Worm (Caenorhabditis elegans) whole organism, mixed stage, embryonic: Measurements from ENCODE around the gene asb-1.

Source experiments
- M03D4.4 ChIP-seq: sonication (generic microtip); optimal IDR thresholded peaks from 2 replicates; lab custom pipeline; 2017; ENCODE audit warnings: mild to moderate bottlenecking, missing genetic modification characterization, missing compliant biosample characterization
- bed-3 ChIP-seq: fragments of 200-800 bp; sonication (Bioruptor generic); optimal IDR thresholded peaks from 3 replicates; lab custom pipeline; 2018; ENCODE audit warnings: mild to moderate bottlenecking, missing genetic modification characterization, moderate library complexity, missing compliant biosample characterization
- blmp-1 ChIP-seq: fragments of 150-350 bp; optimal IDR thresholded peaks from 2 replicates; lab custom pipeline; 2014; ENCODE audit warnings: missing biosample characterization, missing genetic modification characterization
- ceh-39 ChIP-seq: fragments of 150-350 bp; optimal IDR thresholded peaks from 2 replicates; lab custom pipeline; 2014; ENCODE audit warnings: missing biosample characterization, missing genetic modification characterization
- ceh-43 ChIP-seq: fragments of 200-800 bp; sonication (Bioruptor generic); optimal IDR thresholded peaks from 2 replicates; lab custom pipeline; 2018; ENCODE audit warnings: mild to moderate bottlenecking, missing genetic modification characterization, moderate library complexity, missing compliant biosample characterization
- ceh-83 ChIP-seq: fragments of 200-800 bp; sonication (Bioruptor generic); optimal IDR thresholded peaks from 2 replicates; lab custom pipeline; 2018; ENCODE audit warnings: mild to moderate bottlenecking, missing genetic modification characterization, missing compliant biosample characterization
- ces-1 ChIP-seq: fragments of 150-350 bp; optimal IDR thresholded peaks from 2 replicates; lab custom pipeline; 2014; ENCODE audit warnings: missing biosample characterization, missing genetic modification reagents, missing genetic modification characterization
- cnd-1 ChIP-seq: fragments of 200-800 bp; sonication (Bioruptor generic); optimal IDR thresholded peaks from 2 replicates; lab custom pipeline; 2018; ENCODE audit warnings: mild to moderate bottlenecking, missing genetic modification characterization, missing compliant biosample characterization
- drap-1 ChIP-seq: fragments of 200-800 bp; sonication (Bioruptor generic); optimal IDR thresholded peaks from 3 replicates; lab custom pipeline; 2018; ENCODE audit warnings: mild to moderate bottlenecking, missing genetic modification characterization, missing compliant biosample characterization
- elt-1 ChIP-seq: sonication (generic microtip); optimal IDR thresholded peaks from 2 replicates; lab custom pipeline; 2017; ENCODE audit warnings: missing genetic modification characterization, mild to moderate bottlenecking, missing compliant biosample characterization, antibody characterized with exemption, moderate library complexity, borderline replicate concordance; ENCODE audit not compliant: insufficient read depth
- elt-3 ChIP-seq: fragments of 150-350 bp; optimal IDR thresholded peaks from 2 replicates; lab custom pipeline; 2014; ENCODE audit warnings: missing biosample characterization, missing genetic modification characterization
- flh-1 ChIP-seq: fragments of 200-800 bp; sonication (Bioruptor generic); optimal IDR thresholded peaks from 2 replicates; lab custom pipeline; 2018; ENCODE audit warnings: mild to moderate bottlenecking, missing genetic modification characterization, moderate library complexity, missing compliant biosample characterization
- ham-2 ChIP-seq: fragments of 200-800 bp; sonication (Bioruptor generic); optimal IDR thresholded peaks from 2 replicates; lab custom pipeline; 2018; ENCODE audit warnings: mild to moderate bottlenecking, missing genetic modification characterization, missing compliant biosample characterization
- hlh-1 ChIP-seq: fragments of 150-350 bp; optimal IDR thresholded peaks from 2 replicates; lab custom pipeline; 2014; ENCODE audit warnings: missing biosample characterization, missing genetic modification reagents, missing genetic modification characterization
- lin-13 ChIP-seq: fragments of 150-350 bp; optimal IDR thresholded peaks from 2 replicates; lab custom pipeline; 2014; ENCODE audit warnings: missing biosample characterization, missing genetic modification characterization
- lin-32 ChIP-seq: fragments of 200-800 bp; sonication (Bioruptor generic); optimal IDR thresholded peaks from 2 replicates; lab custom pipeline; 2018; ENCODE audit warnings: mild to moderate bottlenecking, missing genetic modification characterization, missing compliant biosample characterization
- lsy-2 ChIP-seq: fragments of 150-350 bp; optimal IDR thresholded peaks from 2 replicates; lab custom pipeline; 2014; ENCODE audit warnings: missing biosample characterization, missing genetic modification characterization
- mab-5 ChIP-seq: fragments of 150-350 bp; optimal IDR thresholded peaks from 2 replicates; lab custom pipeline; 2014; ENCODE audit warnings: missing biosample characterization, missing genetic modification characterization
- mep-1 ChIP-seq: fragments of 150-350 bp; optimal IDR thresholded peaks from 2 replicates; lab custom pipeline; 2017; ENCODE audit warnings: missing biosample characterization, missing genetic modification reagents, missing genetic modification characterization, inconsistent platforms
- mls-2 ChIP-seq: sonication (generic microtip); optimal IDR thresholded peaks from 2 replicates; lab custom pipeline; 2016; ENCODE audit warnings: mild to moderate bottlenecking, missing genetic modification characterization, moderate library complexity, missing compliant biosample characterization
- nhr-12 ChIP-seq: fragments of 150-350 bp; optimal IDR thresholded peaks from 2 replicates; lab custom pipeline; 2014; ENCODE audit warnings: missing biosample characterization, missing genetic modification characterization
- nhr-2 ChIP-seq: fragments of 150-350 bp; optimal IDR thresholded peaks from 2 replicates; lab custom pipeline; 2014; ENCODE audit warnings: missing biosample characterization, missing genetic modification characterization
- nhr-237 ChIP-seq: fragments of 150-350 bp; optimal IDR thresholded peaks from 2 replicates; lab custom pipeline; 2014; ENCODE audit warnings: missing biosample characterization, missing genetic modification characterization
- nhr-28 ChIP-seq: fragments of 150-350 bp; optimal IDR thresholded peaks from 2 replicates; lab custom pipeline; 2014; ENCODE audit warnings: missing biosample characterization, missing genetic modification characterization
- nhr-76 ChIP-seq: sonication (generic microtip); optimal IDR thresholded peaks from 2 replicates; lab custom pipeline; 2017; ENCODE audit warnings: missing biosample characterization, missing genetic modification characterization
- pha-4 ChIP-seq: fragments of 150-350 bp; optimal IDR thresholded peaks from 2 replicates; lab custom pipeline; 2018; ENCODE audit warnings: missing biosample characterization, missing genetic modification reagents, missing genetic modification characterization
- sem-2 ChIP-seq: fragments of 200-800 bp; sonication (Bioruptor generic); optimal IDR thresholded peaks from 2 replicates; lab custom pipeline; 2018; ENCODE audit warnings: mild to moderate bottlenecking, missing genetic modification characterization, missing compliant biosample characterization
- snpc-4 ChIP-seq: fragments of 150-350 bp; optimal IDR thresholded peaks from 2 replicates; lab custom pipeline; 2014; ENCODE audit warnings: missing biosample characterization, missing genetic modification characterization
- sptf-1 ChIP-seq: sonication (generic microtip); optimal IDR thresholded peaks from 2 replicates; lab custom pipeline; 2017; ENCODE audit warnings: mild to moderate bottlenecking, missing genetic modification characterization, moderate library complexity, missing compliant biosample characterization
- tbx-8 ChIP-seq: fragments of 200-800 bp; sonication (Bioruptor generic); optimal IDR thresholded peaks from 2 replicates; lab custom pipeline; 2018; ENCODE audit warnings: mild to moderate bottlenecking, missing genetic modification characterization, moderate library complexity, missing compliant biosample characterization
- unc-120 ChIP-seq: sonication (generic microtip); optimal IDR thresholded peaks from 2 replicates; lab custom pipeline; 2017; ENCODE audit warnings: missing genetic modification characterization, missing compliant biosample characterization; ENCODE audit not compliant: poor library complexity, severe bottlenecking
- unc-39 ChIP-seq: fragments of 150-350 bp; optimal IDR thresholded peaks from 2 replicates; lab custom pipeline; 2014; ENCODE audit warnings: missing biosample characterization, missing genetic modification characterization
- unc-62 ChIP-seq: fragments of 150-350 bp; optimal IDR thresholded peaks from 2 replicates; lab custom pipeline; 2014; ENCODE audit warnings: missing biosample characterization, missing genetic modification reagents, missing genetic modification characterization
- zip-8 ChIP-seq: fragments of 150-350 bp; optimal IDR thresholded peaks from 2 replicates; lab custom pipeline; 2014; ENCODE audit warnings: missing biosample characterization, missing genetic modification characterization
- ztf-11 ChIP-seq: fragments of 150-350 bp; optimal IDR thresholded peaks from 2 replicates; lab custom pipeline; 2014; ENCODE audit warnings: missing biosample characterization, missing genetic modification characterization

The asb-1 gene

ce11 chrIII:4584068-4584566 is 11.5 kb downstream of the asb-1 start, which contains the start of gene F35G12.5:
F35G12.5 (plus strand) TSS chrIII:4584118.
- no peak for TF ChIP-seq mls-2
- no peak for TF ChIP-seq nhr-237 (tag; lab: Kevin White, UChicago)
- no peak for TF ChIP-seq mab-5 (tag; lab: Kevin White, UChicago)
- no peak for TF ChIP-seq lin-32 (GFP tag; lab: Kevin White, UChicago)
- no peak for TF ChIP-seq ceh-39
- TF ChIP-seq nhr-76 (tag; lab: Kevin White, UChicago): no peak
- no peak for TF ChIP-seq nhr-28 (tag; lab: Kevin White, UChicago)
- no peak for TF ChIP-seq lsy-2 (tag; lab: Kevin White, UChicago)
- no peak for TF ChIP-seq lin-13 (tag; lab: Kevin White, UChicago)
- TF ChIP-seq unc-62 (GFP tag; lab: Kevin White, UChicago): no peak
- no peak for TF ChIP-seq blmp-1 (tag; lab: Kevin White, UChicago)
- TF ChIP-seq elt-3 (tag; lab: Kevin White, UChicago): no peak
- TF ChIP-seq bed-3: no peak
- TF ChIP-seq nhr-2: no peak
- TF ChIP-seq unc-39 (tag; lab: Kevin White, UChicago): no peak
- no peak for TF ChIP-seq elt-1
- no peak for TF ChIP-seq sptf-1 (tag; lab: Kevin White, UChicago)
- no peak for TF ChIP-seq zip-8
- TF ChIP-seq, all 35 proteins: peak for 0

- TF ChIP-seq ces-1 (GFP tag; lab: Kevin White, UChicago): no peak
- no peak for TF ChIP-seq lin-13 (tag; lab: Kevin White, UChicago)
- TF ChIP-seq bed-3: no peak
- no peak for TF ChIP-seq snpc-4 (tag; lab: Kevin White, UChicago)
- no peak for TF ChIP-seq ceh-39
- no peak for TF ChIP-seq zip-8
- TF ChIP-seq mls-2: no peak
- no peak for TF ChIP-seq unc-62 (GFP tag; lab: Kevin White, UChicago)
- no peak for TF ChIP-seq nhr-12 (tag; lab: Kevin White, UChicago)
- TF ChIP-seq nhr-28 (tag; lab: Kevin White, UChicago): no peak
Measured at ce11 chrIII:4581495-4581894, 14.1 kb downstream of the asb-1 start, which contains the start of gene F35G12.12. F35G12.12 (plus strand) TSS chrIII:4581795.

- peak; percentile 32 for TF ChIP-seq ces-1 (GFP tag; lab: Kevin White, UChicago)
- TF ChIP-seq mls-2: no peak
- TF ChIP-seq zip-8: no peak
- peak; percentile 34 for TF ChIP-seq unc-120
- no peak for TF ChIP-seq ceh-43 (GFP tag; lab: Kevin White, UChicago)
- no peak for TF ChIP-seq pha-4
- TF ChIP-seq mep-1: peak; percentile 39
- TF ChIP-seq lsy-2 (tag; lab: Kevin White, UChicago): peak; percentile 74
- TF ChIP-seq lin-13 (tag; lab: Kevin White, UChicago): peak; percentile 33
Measured at ce11 chrIII:4578385-4578903, 17.2 kb downstream of the asb-1 start, which contains the start of the genes sel-5 and wdr-48. sel-5 (minus strand) TSS chrIII:4578437. wdr-48 (plus strand) TSS chrIII:4578853.

ce11 chrIII:4568455-4568854 is 27.2 kb downstream of the asb-1 start, which contains the start of gene idhg-1:
idhg-1 (plus strand) TSS chrIII:4568797.
- peak; percentile 91 for TF ChIP-seq ceh-83
- TF ChIP-seq nhr-237 (tag; lab: Kevin White, UChicago): peak; percentile 35
- TF ChIP-seq snpc-4 (tag; lab: Kevin White, UChicago): no peak
- peak; percentile 90 for TF ChIP-seq flh-1
- peak; percentile 83 for TF ChIP-seq unc-39 (tag; lab: Kevin White, UChicago)
- TF ChIP-seq ceh-39: peak; percentile 31
- peak; percentile 98 for TF ChIP-seq sptf-1 (tag; lab: Kevin White, UChicago)
- TF ChIP-seq elt-1: peak; percentile 95
- peak; percentile 90 for TF ChIP-seq ham-2 (GFP tag; lab: Kevin White, UChicago)
- peak; percentile 61 for TF ChIP-seq nhr-28 (tag; lab: Kevin White, UChicago)
- peak; percentile 82 for TF ChIP-seq nhr-12 (tag; lab: Kevin White, UChicago)
- TF ChIP-seq ces-1 (GFP tag; lab: Kevin White, UChicago): peak; percentile 56
- TF ChIP-seq zip-8: peak; percentile 24
- peak; percentile 87 for TF ChIP-seq bed-3
- TF ChIP-seq unc-120: peak; percentile 98
- TF ChIP-seq mab-5 (tag; lab: Kevin White, UChicago): peak; percentile 91
- peak; percentile 85 for TF ChIP-seq lin-32 (GFP tag; lab: Kevin White, UChicago)
- TF ChIP-seq unc-62 (GFP tag; lab: Kevin White, UChicago): peak; percentile 64
- peak; percentile 93 for TF ChIP-seq mep-1
- peak; percentile 97 for TF ChIP-seq M03D4.4 (tag; lab: Kevin White, UChicago)
- peak; percentile 99 for TF ChIP-seq mls-2
- peak; percentile 66 for TF ChIP-seq elt-3 (tag; lab: Kevin White, UChicago)
- peak; percentile 93 for TF ChIP-seq tbx-8 (GFP tag; lab: Kevin White, UChicago)
- TF ChIP-seq pha-4: peak; percentile 70
- TF ChIP-seq nhr-76 (tag; lab: Kevin White, UChicago): peak; percentile 96
- peak; percentile 96 for TF ChIP-seq drap-1 (GFP tag; lab: Kevin White, UChicago)
- TF ChIP-seq hlh-1: peak; percentile 94
- peak; percentile 95 for TF ChIP-seq cnd-1 (tag; lab: Kevin White, UChicago)
- peak; percentile 97 for TF ChIP-seq ztf-11 (tag; lab: Kevin White, UChicago)
- peak; percentile 90 for TF ChIP-seq sem-2 (GFP tag; lab: Kevin White, UChicago)
- peak; percentile 79 for TF ChIP-seq lsy-2 (tag; lab: Kevin White, UChicago)
- peak; percentile 92 for TF ChIP-seq blmp-1 (tag; lab: Kevin White, UChicago)
- TF ChIP-seq ceh-43 (GFP tag; lab: Kevin White, UChicago): peak; percentile 95
- peak; percentile 70 for TF ChIP-seq lin-13 (tag; lab: Kevin White, UChicago)
- TF ChIP-seq nhr-2: no peak
- TF ChIP-seq, all 35 proteins: peak for 33
